Worm (Caenorhabditis elegans) whole organism, L2 larva: ENCODE results near the gene rpac-40.

Experiments
- ZK546.5 ChIP-seq: sonication (generic microtip); optimal IDR thresholded peaks from 2 replicates; lab custom pipeline; 2017; ENCODE audit warnings: missing biosample characterization, missing genetic modification characterization
- ceh-82 ChIP-seq: fragments of 150-350 bp; optimal IDR thresholded peaks from 2 replicates; lab custom pipeline; 2014; ENCODE audit warnings: missing biosample characterization, missing genetic modification characterization
- elt-1 ChIP-seq: fragments of 150-350 bp; optimal IDR thresholded peaks from 2 replicates; lab custom pipeline; 2014; ENCODE audit warnings: missing biosample characterization, missing genetic modification characterization
- lin-11 ChIP-seq: fragments of 150-350 bp; sonication (generic microtip); optimal IDR thresholded peaks from 2 replicates; lab custom pipeline; 2014; ENCODE audit warnings: missing biosample characterization, missing genetic modification characterization, inconsistent platforms, mixed read lengths
- nhr-237 ChIP-seq: fragments of 150-350 bp; optimal IDR thresholded peaks from 2 replicates; lab custom pipeline; 2014; ENCODE audit warnings: missing biosample characterization, missing genetic modification characterization
- snpc-4 ChIP-seq: fragments of 150-350 bp; optimal IDR thresholded peaks from 2 replicates; lab custom pipeline; 2014; ENCODE audit warnings: missing biosample characterization, missing genetic modification characterization

DNA sequence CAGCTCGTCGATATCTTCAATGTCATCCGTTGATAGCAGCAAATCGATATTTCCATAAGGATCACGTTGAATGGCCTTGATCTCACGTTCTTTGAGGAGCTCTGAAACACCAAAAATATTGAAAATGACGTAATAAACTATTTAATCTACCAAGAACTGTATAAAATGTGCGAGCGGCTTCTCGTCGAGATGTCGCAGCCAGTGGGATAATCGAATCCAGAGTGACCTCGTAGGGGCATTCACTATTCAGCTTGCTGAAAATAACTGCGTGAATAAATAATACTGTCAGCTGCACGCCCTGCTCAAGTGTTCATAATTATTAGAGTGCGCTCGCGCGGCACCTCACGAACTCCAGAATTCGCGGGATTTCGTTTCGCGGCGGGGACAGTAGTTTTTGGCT is 29.1 kb upstream of the rpac-40 start, which contains the start of gene Y45G5AM.7:
- no peak for TF ChIP-seq elt-1 (tag; lab: Kevin White, UChicago)
- TF ChIP-seq snpc-4 (tag; lab: Kevin White, UChicago) = no peak
- no peak for TF ChIP-seq ZK546.5 (tag; lab: Kevin White, UChicago)
- TF ChIP-seq lin-11 (tag; lab: Kevin White, UChicago) = no peak
- no peak for TF ChIP-seq nhr-237
- TF ChIP-seq ceh-82 (tag; lab: Kevin White, UChicago) = no peak
